Worm (Caenorhabditis elegans): ENCODE data around the gene fipr-9.

Gene fipr-9

DNA sequence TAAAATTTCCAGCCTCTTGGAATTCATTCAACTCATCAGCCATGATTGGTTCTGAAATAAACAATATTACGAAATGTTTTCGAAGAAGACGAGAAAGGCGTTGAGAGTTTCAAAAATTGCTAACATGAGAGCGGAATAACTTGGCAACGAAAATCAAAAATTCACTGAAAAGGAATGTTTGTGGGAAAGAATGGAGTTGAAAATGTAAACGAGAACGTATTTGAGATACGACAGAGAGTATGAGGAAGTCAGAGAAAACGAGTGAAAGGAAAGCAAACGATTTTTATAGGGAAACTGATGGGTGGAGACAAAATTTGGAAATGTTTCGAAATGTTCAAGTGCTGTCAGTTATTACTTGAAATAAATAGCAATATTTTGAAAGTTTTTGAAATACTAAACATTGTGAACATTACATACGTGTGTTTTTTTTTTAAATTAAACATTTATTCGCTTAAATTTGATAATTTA is 33.6 kb downstream of the fipr-9 start, which contains the start of gene rop-1:
Gene rop-1 (minus strand): TSS at position 51 of the 468 bp plus-strand sequence.
- no peak for TF ChIP-seq F13H6.1 (tag; optimal IDR thresholded peaks at IDR 0.05)
- no peak for TF ChIP-seq fkh-6 (tag; optimal IDR thresholded peaks at IDR 0.05)
- no peak for TF ChIP-seq Y22D7AL.16 (tag; optimal IDR thresholded peaks at IDR 0.05)
- no peak for TF ChIP-seq pqm-1 (tag; optimal IDR thresholded peaks at IDR 0.05)
- TF ChIP-seq ets-4 (tag; optimal IDR thresholded peaks at IDR 0.05): no peak
- TF ChIP-seq gmeb-2 (tag; optimal IDR thresholded peaks at IDR 0.05): no peak
- TF ChIP-seq dve-1 (tag; optimal IDR thresholded peaks at IDR 0.05): no peak
- TF ChIP-seq hlh-13 (GFP tag; optimal IDR thresholded peaks at IDR 0.05): no peak
- TF ChIP-seq pha-2 (tag; optimal IDR thresholded peaks at IDR 0.05): no peak
- TF ChIP-seq fkh-10 (GFP tag; optimal IDR thresholded peaks at IDR 0.05): no peak
- no peak for TF ChIP-seq lim-6 (tag; optimal IDR thresholded peaks at IDR 0.05)
- no peak for TF ChIP-seq ref-2 (tag; optimal IDR thresholded peaks at IDR 0.05)
- TF ChIP-seq hlh-30 (tag; optimal IDR thresholded peaks at IDR 0.05; ENCODE audit: insufficient read depth): no peak
- TF ChIP-seq ceh-22 (tag; optimal IDR thresholded peaks at IDR 0.05): no peak
- no peak for TF ChIP-seq ceh-34 (tag; optimal IDR thresholded peaks at IDR 0.05)
- no peak for TF ChIP-seq ceh-6 (GFP tag; optimal IDR thresholded peaks at IDR 0.05)
- TF ChIP-seq syd-9 (tag; optimal IDR thresholded peaks at IDR 0.05): no peak
- TF ChIP-seq elt-4 (tag; optimal IDR thresholded peaks at IDR 0.05): no peak
- no peak for TF ChIP-seq ceh-48 (tag; optimal IDR thresholded peaks at IDR 0.05)
- no peak for TF ChIP-seq pag-3 (tag; optimal IDR thresholded peaks at IDR 0.05; ENCODE audit: borderline replicate concordance)

DNA sequence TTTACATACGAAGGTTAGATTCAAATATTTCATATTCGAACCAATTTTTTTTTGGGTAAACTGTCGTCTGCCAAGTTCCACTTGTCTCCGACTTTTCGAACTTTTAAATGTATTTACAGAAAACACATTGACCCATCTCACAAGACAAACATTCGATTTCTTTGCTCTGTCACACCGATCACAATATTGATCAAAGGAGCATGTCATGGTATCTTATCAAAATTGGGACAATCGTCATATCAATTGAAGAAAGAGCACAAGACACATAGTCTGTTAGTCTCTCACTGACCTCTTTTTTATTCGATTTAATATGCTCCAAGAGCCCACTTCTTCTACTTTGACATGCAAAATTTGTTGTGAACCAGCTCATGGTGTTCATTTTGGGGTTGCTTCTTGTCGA is 34.6 kb downstream of the fipr-9 start, which contains the start of gene nhr-232:
Gene nhr-232 (plus strand): TSS at position 121 of the 400 bp plus-strand sequence.
- TF ChIP-seq lim-6 (tag; optimal IDR thresholded peaks at IDR 0.05) (no peak), elt-2 (tag; optimal IDR thresholded peaks at IDR 0.05) (peak; percentile 62)

- no peak for TF ChIP-seq gmeb-2 (tag; optimal IDR thresholded peaks at IDR 0.05)
- TF ChIP-seq ztf-16 (tag; optimal IDR thresholded peaks at IDR 0.05): no peak
- TF ChIP-seq K02D7.2 (tag; optimal IDR thresholded peaks at IDR 0.05): no peak
- no peak for TF ChIP-seq pha-2 (tag; optimal IDR thresholded peaks at IDR 0.05)
- TF ChIP-seq ref-2 (tag; optimal IDR thresholded peaks at IDR 0.05): no peak
- no peak for TF ChIP-seq ceh-34 (tag; optimal IDR thresholded peaks at IDR 0.05)
- TF ChIP-seq ahr-1 (tag; optimal IDR thresholded peaks at IDR 0.05): no peak
These were observed 39.0 kb downstream of the fipr-9 start, which contains the start of gene sri-18 for ce11 chrV:10260460-10260859. sri-18 (minus strand) TSS chrV:10260560.

DNA sequence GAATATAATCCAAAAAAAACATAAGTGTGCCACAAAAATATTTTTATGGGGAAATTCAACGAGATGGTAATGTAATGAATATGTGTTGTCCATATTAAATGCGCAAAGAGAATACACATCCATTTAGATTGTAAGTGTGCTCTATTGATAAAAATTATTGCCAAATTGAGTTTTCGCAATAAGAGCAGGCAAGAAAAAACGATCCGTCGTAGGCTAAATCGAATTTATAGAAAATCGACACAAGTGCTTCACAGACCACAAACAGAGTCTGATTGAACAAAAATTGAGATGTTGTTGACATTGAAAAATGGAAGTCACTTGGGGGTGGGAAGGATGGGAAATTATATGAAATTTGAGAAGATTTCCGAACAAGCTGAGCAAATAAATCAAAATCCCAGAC is 43.6 kb downstream of the fipr-9 start:
- TF ChIP-seq ceh-19 (GFP tag; optimal IDR thresholded peaks at IDR 0.05): peak; percentile 31
- TF ChIP-seq lin-11 (tag; optimal IDR thresholded peaks at IDR 0.05): no peak
- TF ChIP-seq hlh-6 (tag; optimal IDR thresholded peaks at IDR 0.05): no peak
- peak; percentile 66 for TF ChIP-seq unc-42 (tag; optimal IDR thresholded peaks at IDR 0.05)

ce11 chrV:10266050-10266449 is 44.6 kb downstream of the fipr-9 start:
- TF ChIP-seq unc-42 (tag; optimal IDR thresholded peaks at IDR 0.05): peak; percentile 73
- no peak for TF ChIP-seq pha-4 (tag; optimal IDR thresholded peaks at IDR 0.05)
- TF ChIP-seq hlh-13 (GFP tag; optimal IDR thresholded peaks at IDR 0.05): no peak
- no peak for TF ChIP-seq unc-55 (GFP tag; optimal IDR thresholded peaks at IDR 0.05)

DNA sequence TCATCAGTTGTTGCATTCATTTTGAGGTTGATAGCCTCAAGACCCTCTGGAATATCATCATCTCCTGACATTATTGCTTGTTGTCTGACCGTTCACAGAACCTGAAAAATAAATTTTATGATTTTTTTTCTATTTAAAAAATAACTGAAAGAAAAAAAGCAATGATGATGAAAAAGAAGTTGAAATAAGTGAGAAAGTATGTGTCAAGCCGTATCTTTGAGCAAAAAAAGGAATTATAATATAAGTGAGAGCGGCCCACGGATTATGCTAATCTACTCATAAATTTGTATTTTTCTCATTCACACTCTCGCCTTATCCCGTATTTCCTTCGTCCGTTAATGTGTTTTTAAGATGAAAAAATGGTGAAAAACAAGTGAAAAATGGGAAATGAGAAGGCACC is 48.8 kb downstream of the fipr-9 start, which contains the start of gene ric-4:
Gene ric-4 (minus strand): TSS at position 101 of the 400 bp plus-strand sequence.
- TF ChIP-seq ceh-48 (tag; optimal IDR thresholded peaks at IDR 0.05): no peak
- no peak for TF ChIP-seq ahr-1 (tag; optimal IDR thresholded peaks at IDR 0.05)
- TF ChIP-seq tbx-7 (tag; optimal IDR thresholded peaks at IDR 0.05): no peak
- TF ChIP-seq elt-4 (tag; optimal IDR thresholded peaks at IDR 0.05): no peak
- TF ChIP-seq pax-1 (tag; optimal IDR thresholded peaks at IDR 0.05): no peak

All from whole organism, late embryonic.